Worm (Caenorhabditis elegans) whole organism, L4/young adult: ENCODE measurements around the gene C44C1.1.

Experiments used
- W03F9.2 ChIP-seq: fragments of 150-350 bp; optimal IDR thresholded peaks from 2 replicates; lab custom pipeline; 2014; ENCODE audit warnings: missing biosample characterization, missing genetic modification characterization
- dao-5 ChIP-seq: sonication (generic microtip); optimal IDR thresholded peaks from 2 replicates; lab custom pipeline; 2016; ENCODE audit warnings: missing genotype, missing genetic modification characterization, moderate library complexity, missing compliant biosample characterization
- him-1 ChIP-seq: sonication (generic microtip); optimal IDR thresholded peaks from 2 replicates; lab custom pipeline; 2016; ENCODE audit warnings: missing genotype, missing genetic modification reagents, missing genetic modification characterization, missing compliant biosample characterization

DNA sequence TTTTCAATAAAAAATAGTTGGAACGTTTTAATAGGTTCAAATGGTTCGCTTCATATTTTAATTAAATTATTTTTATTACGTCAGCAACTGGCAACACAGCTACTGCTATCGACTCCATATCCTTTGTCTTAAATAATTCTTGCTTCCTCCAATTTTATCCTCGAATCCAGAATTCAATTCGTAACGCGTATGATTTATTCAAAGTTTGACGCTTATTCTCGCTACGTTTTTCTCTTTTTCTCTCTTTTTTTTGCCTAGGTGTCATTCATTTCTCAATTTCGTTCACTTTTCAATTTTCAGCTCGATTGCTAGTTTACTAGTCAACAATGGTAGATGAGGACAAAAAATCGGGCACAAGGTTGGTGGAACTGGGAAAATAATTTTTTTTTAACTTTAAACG is 30.1 kb upstream of the C44C1.1 start, which contains the start of gene arr-1:
- TF ChIP-seq him-1 (tag; lab: Kevin White, UChicago) (no peak), W03F9.2 (tag; lab: Kevin White, UChicago) (no peak), dao-5 (tag; lab: Kevin White, UChicago) (no peak)
